Worm (Caenorhabditis elegans) whole organism, L4/young adult: ENCODE data around the gene srh-125.

Source experiments
- W03F9.2 ChIP-seq: fragments of 150-350 bp; optimal IDR thresholded peaks from 2 replicates; lab custom pipeline; 2014; ENCODE audit warnings: missing biosample characterization, missing genetic modification characterization
- dao-5 ChIP-seq: sonication (generic microtip); optimal IDR thresholded peaks from 2 replicates; lab custom pipeline; 2016; ENCODE audit warnings: missing genotype, missing genetic modification characterization, moderate library complexity, missing compliant biosample characterization
- him-1 ChIP-seq: sonication (generic microtip); optimal IDR thresholded peaks from 2 replicates; lab custom pipeline; 2016; ENCODE audit warnings: missing genotype, missing genetic modification reagents, missing genetic modification characterization, missing compliant biosample characterization

srh-125 gene

ce11 chrV:7426594-7426993 is 50.1 kb downstream of the srh-125 start, which contains the start of gene srw-68:
Gene srw-68 (minus strand): TSS chrV:7426694.
- no peak for TF ChIP-seq dao-5 (tag; lab: Kevin White, UChicago)
- TF ChIP-seq him-1 (tag; lab: Kevin White, UChicago), result no peak
- TF ChIP-seq W03F9.2 (tag; lab: Kevin White, UChicago), result no peak
